Fruit fly (Drosophila melanogaster): ENCODE results near the gene Ass.

DNA sequence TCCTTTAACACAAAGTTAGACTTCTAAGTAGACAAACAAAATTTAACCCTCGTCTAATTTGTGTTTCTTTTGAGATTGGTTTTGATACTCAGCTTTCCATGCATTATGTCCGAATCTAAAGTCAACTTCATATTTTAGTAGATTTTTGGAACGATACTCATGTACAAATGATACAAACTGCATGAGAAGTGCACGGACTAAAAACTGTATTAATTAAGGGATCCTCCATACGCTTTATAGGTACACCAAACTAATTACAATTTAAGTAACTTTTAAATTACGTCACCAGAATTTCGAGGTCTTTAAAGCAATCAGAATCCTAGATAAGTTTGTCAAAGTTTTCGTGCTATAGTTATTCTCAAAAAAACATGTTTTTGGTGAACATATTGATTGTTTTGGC lies 43.3 kb downstream of the Ass start, which contains the start of gene CG31482:
- TF ChIP-seq fd85E (GFP tag; optimal IDR thresholded peaks at IDR 0.05) (no peak), spab (GFP tag; optimal IDR thresholded peaks at IDR 0.05) (no peak), Gug (GFP tag; IDR thresholded peaks at IDR 0.05) (no peak), acj6 (GFP tag; optimal IDR thresholded peaks at IDR 0.05) (no peak)
